Worm (Caenorhabditis elegans): ENCODE measurements around the gene frg-1.

DNA sequence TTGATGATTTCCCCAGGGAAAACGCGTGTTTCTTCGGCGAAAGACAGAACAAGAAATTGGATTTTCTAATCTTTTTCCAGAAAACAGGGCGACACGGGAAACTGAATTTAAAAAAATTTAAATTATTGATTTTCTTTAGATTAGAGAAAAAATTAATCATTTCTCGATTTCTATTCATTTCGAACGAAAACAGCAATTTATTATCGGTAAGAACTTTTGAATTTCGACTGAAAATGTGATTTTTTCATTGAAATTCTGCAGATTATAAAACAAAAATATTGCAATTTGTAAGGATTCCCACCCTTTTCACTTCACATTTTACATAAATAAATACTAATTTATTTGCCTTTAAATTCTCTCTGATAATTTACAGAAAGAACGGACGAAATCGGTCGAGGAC lies 6.6 kb upstream of the frg-1 start, which contains the start of gene bckd-1A:
- TF ChIP-seq zip-4 (GFP tag; optimal IDR thresholded peaks at IDR 0.05) (no peak), ces-1 (GFP tag; optimal IDR thresholded peaks at IDR 0.05) (no peak), nhr-90 (tag; optimal IDR thresholded peaks at IDR 0.05; ENCODE audit: poor library complexity) (no peak), mef-2 (tag; optimal IDR thresholded peaks at IDR 0.05) (no peak)

Measured in whole organism, L1 larva.